Worm (Caenorhabditis elegans): ENCODE results near the gene C07E3.4.
A peak's percentile ranks its signal among the peaks of the same experiment; 100 is the strongest.

The C07E3.4 gene

DNA sequence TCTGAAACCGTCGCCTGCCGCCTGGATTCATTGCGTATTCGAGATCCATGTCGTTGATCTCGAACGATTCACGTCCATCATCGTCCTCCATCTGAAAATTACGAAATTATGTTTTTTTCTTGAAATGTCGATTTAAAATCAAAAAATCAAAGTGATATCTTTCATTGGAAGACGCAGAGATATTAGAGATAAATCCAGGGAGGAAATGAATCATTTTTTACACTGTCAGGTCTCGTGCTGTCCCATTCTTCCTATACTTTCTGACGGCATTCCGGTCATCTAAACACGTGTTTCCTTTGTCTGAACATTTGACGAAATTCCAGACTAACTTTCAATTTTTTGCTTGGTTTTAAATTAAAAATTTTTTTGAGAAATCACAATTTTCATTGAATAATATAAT, 10.7 kb upstream of the C07E3.4 start, which contains the start of gene stip-1:
TSS of gene stip-1 (minus strand) at position 98 of the 400 bp plus-strand sequence.
- TF ChIP-seq cebp-1 (GFP tag; IDR thresholded peaks at IDR 0.05) (no peak), cebp-1 (tag; optimal IDR thresholded peaks at IDR 0.05) (peak; percentile 48), cebp-2 (GFP tag; IDR thresholded peaks at IDR 0.05) (no peak)

DNA sequence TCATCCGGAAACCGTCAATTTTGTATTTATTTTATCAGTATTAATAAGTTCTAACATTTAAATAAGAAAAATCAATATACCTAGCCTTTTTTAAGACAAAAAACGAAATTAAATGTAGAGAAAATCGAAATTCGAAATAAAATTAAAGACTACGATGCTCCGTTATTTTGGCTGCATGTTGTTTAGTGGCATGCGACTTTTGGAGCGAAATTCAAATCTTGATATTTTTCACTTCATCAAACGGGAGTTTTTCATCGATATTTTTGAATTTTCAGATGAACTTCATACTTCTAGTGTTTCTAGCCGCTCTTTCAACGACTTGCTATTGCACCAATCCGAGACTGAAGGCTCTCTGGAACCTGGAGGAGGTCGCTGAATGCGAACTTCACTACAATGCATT, 10.1 kb upstream of the C07E3.4 start, which contains the start of gene C07E3.9:
TSS of gene C07E3.9 (plus strand) at position 270 of the 400 bp plus-strand sequence.
- no peak for TF ChIP-seq F33H1.4 (GFP tag; IDR thresholded peaks at IDR 0.05)
- TF ChIP-seq ama-1 (optimal IDR thresholded peaks at IDR 0.05) = no peak
- TF ChIP-seq ama-1 (GFP tag; optimal IDR thresholded peaks at IDR 0.05) = no peak
- peak; percentile 90 for TF ChIP-seq attf-3 (GFP tag; conservative IDR thresholded peaks at IDR 0.05)
- TF ChIP-seq ceh-79 (tag; optimal IDR thresholded peaks at IDR 0.05) = no peak
- TF ChIP-seq K12H6.12 (tag; optimal IDR thresholded peaks at IDR 0.05) = no peak
- TF ChIP-seq lin-35 (GFP tag; optimal IDR thresholded peaks at IDR 0.05) = peak in 1 of 3 experiments; percentile 58
- TF ChIP-seq dpl-1 (GFP tag; optimal IDR thresholded peaks at IDR 0.05) = peak; percentile 66
- TF ChIP-seq ekl-4 (GFP tag; IDR thresholded peaks at IDR 0.05) = no peak
- TF ChIP-seq egrh-3 (GFP tag; IDR thresholded peaks at IDR 0.05) = no peak
- no peak for TF ChIP-seq F22D6.2 (tag; optimal IDR thresholded peaks at IDR 0.05)
- TF ChIP-seq ztf-28 (GFP tag; IDR thresholded peaks at IDR 0.05) = no peak
- TF ChIP-seq Y67H2A.10 (GFP tag; conservative IDR thresholded peaks at IDR 0.05) = no peak
- TF ChIP-seq athp-1 (tag; optimal IDR thresholded peaks at IDR 0.05) = no peak
- TF ChIP-seq efl-1 (GFP tag; optimal IDR thresholded peaks at IDR 0.05) = peak; percentile 53
- no peak for TF ChIP-seq Y56A3A.18 (GFP tag; IDR thresholded peaks at IDR 0.05)
- peak; percentile 79 for TF ChIP-seq lin-54 (GFP tag; optimal IDR thresholded peaks at IDR 0.05)
- no peak for TF ChIP-seq ceh-91 (GFP tag; IDR thresholded peaks at IDR 0.05)
- TF ChIP-seq B0336.3 (GFP tag; IDR thresholded peaks at IDR 0.05) = no peak
- TF ChIP-seq cebp-1 (GFP tag; IDR thresholded peaks at IDR 0.05) = no peak
- no peak for TF ChIP-seq cebp-1 (tag; optimal IDR thresholded peaks at IDR 0.05)

- TF ChIP-seq cebp-2 (GFP tag; IDR thresholded peaks at IDR 0.05) (no peak), madf-3 (GFP tag; IDR thresholded peaks at IDR 0.05) (no peak), mes-4 (tag; optimal IDR thresholded peaks at IDR 0.05) (no peak), ccch-3 (GFP tag; optimal IDR thresholded peaks at IDR 0.05) (no peak), F55B11.4 (tag; optimal IDR thresholded peaks at IDR 0.05; ENCODE audit: borderline replicate concordance, insufficient read depth) (no peak), gei-17 (GFP tag; optimal IDR thresholded peaks at IDR 0.05) (no peak), efl-1 (GFP tag; optimal IDR thresholded peaks at IDR 0.05) (no peak), mxl-1 (tag; optimal IDR thresholded peaks at IDR 0.05) (no peak), nfya-1 (tag; optimal IDR thresholded peaks at IDR 0.05; ENCODE audit: borderline replicate concordance, insufficient read depth) (no peak)
Measured at ce11 chrII:10351963-10352362, 8.6 kb upstream of the C07E3.4 start, which contains the start of gene C07E3.8. Gene C07E3.8 (plus strand): TSS chrII:10352263.

DNA sequence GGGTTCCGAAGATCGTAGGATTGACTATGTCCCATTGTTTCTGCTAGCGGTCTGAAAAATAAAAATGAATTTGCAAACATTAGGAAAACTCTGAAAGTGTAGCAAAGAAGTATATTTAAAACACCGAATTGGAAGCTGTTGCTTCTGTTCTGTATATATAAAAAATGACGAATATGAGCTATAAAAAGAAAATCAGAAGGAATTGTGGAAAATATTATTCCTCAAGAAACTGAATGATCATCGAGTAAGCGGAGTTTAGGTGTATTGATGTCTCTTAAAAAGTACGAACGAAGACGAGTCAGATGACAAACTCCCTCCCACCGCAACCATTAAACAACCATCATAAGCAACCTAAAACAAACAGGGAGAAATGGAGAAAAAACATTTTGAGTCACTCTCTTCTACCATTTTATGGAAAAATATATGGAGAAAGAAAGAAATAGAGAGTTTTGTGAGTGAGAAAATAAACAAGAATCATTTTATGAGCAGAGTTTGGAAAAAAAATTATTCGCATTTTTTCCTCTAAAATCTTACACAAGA, 3.0 kb upstream of the C07E3.4 start, which contains the start of gene C07E3.3:
TSS of gene C07E3.3 (minus strand) at position 51 of the 540 bp plus-strand sequence.
- TF ChIP-seq dpl-1 (GFP tag; optimal IDR thresholded peaks at IDR 0.05) (no peak), F49E8.2 (tag; optimal IDR thresholded peaks at IDR 0.05; ENCODE audit: insufficient read depth) (no peak), unc-130 (GFP tag; optimal IDR thresholded peaks at IDR 0.05) (no peak), ceh-58 (GFP tag; IDR thresholded peaks at IDR 0.05) (no peak), hmg-20 (GFP tag; IDR thresholded peaks at IDR 0.05) (no peak), F33H1.4 (GFP tag; IDR thresholded peaks at IDR 0.05) (no peak), hsf-1 (GFP tag; IDR thresholded peaks at IDR 0.05) (no peak), lin-54 (GFP tag; optimal IDR thresholded peaks at IDR 0.05) (no peak), nhr-80 (tag; optimal IDR thresholded peaks at IDR 0.05) (no peak), F39B2.1 (GFP tag; IDR thresholded peaks at IDR 0.05) (no peak), ztf-28 (GFP tag; IDR thresholded peaks at IDR 0.05) (no peak), ceh-27 (GFP tag; optimal IDR thresholded peaks at IDR 0.05) (no peak), Y67H2A.10 (GFP tag; conservative IDR thresholded peaks at IDR 0.05) (no peak), lin-40 (tag; optimal IDR thresholded peaks at IDR 0.05) (no peak), sdz-38 (tag; optimal IDR thresholded peaks at IDR 0.05) (no peak), nhr-179 (tag; optimal IDR thresholded peaks at IDR 0.05) (no peak), egl-18 (GFP tag; IDR thresholded peaks at IDR 0.05) (no peak), madf-3 (GFP tag; IDR thresholded peaks at IDR 0.05) (no peak)

Measured in whole organism, young adult.